Fruit fly (Drosophila melanogaster) S2 (cell line): Measurements from ENCODE around the gene GstT3.

ENCODE experiments used
- CG8478 ChIP-seq: fragments of >200 bp; optimal IDR thresholded peaks from 2 replicates; lab custom pipeline; 2018
- CTCF ChIP-seq, 2 experiments: fragments of >200 bp; optimal IDR thresholded peaks; 2 replicates each; lab custom pipeline; 2018

DNA sequence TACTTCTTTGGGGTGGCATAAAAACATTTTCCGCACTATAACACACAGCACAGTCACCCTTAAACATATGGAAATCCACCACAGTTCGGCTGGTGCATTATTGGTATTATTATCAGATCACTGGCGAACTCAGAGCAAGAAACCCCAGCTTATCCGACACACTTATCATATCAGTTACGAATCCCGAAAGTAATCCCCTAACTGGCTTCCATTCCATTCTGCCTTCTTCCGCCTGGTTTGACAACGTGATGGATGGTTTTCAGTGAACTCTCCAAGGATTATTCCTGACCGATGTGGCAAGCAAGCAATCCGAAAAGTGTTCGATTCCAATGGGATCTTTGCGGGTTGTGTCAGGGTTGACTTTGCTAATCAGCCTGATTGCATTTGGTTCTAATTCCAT is 31.7 kb downstream of the GstT3 start:
- TF ChIP-seq CG8478 (lab: Kevin White, UChicago) (no peak), CTCF (optimal IDR thresholded peaks at IDR 0.05; lab: Kevin White, UChicago) (no peak)
